Worm (Caenorhabditis elegans) whole organism, L1 larva: ENCODE data around the gene C36E6.8.

ENCODE experiments used
- C16A3.4 ChIP-seq: fragments of 150-350 bp; optimal IDR thresholded peaks from 2 replicates; lab custom pipeline; 2014; ENCODE audit warnings: missing biosample characterization, missing genetic modification characterization
- F16B12.6 ChIP-seq: fragments of 150-350 bp; optimal IDR thresholded peaks from 2 replicates; lab custom pipeline; 2014; ENCODE audit warnings: missing biosample characterization, missing genetic modification characterization
- aha-1 ChIP-seq: fragments of 150-350 bp; optimal IDR thresholded peaks from 2 replicates; lab custom pipeline; 2014; ENCODE audit warnings: missing biosample characterization, missing genetic modification characterization
- alr-1 ChIP-seq: fragments of 200-800 bp; sonication (Bioruptor generic); optimal IDR thresholded peaks from 2 replicates; lab custom pipeline; 2018; ENCODE audit warnings: borderline replicate concordance, mild to moderate bottlenecking, missing genetic modification characterization, missing compliant biosample characterization
- aly-2 ChIP-seq: fragments of 150-350 bp; optimal IDR thresholded peaks from 2 replicates; lab custom pipeline; 2014; ENCODE audit warnings: missing biosample characterization, missing genetic modification characterization
- ama-1 ChIP-seq: fragments of 150-350 bp; optimal IDR thresholded peaks from 2 replicates; lab custom pipeline; 2014
- ceh-63 ChIP-seq: fragments of 200-800 bp; sonication (Bioruptor generic); optimal IDR thresholded peaks from 2 replicates; lab custom pipeline; 2018; ENCODE audit warnings: mild to moderate bottlenecking, missing genetic modification characterization, missing compliant biosample characterization
- ceh-8 ChIP-seq: fragments of 200-800 bp; sonication (Bioruptor generic); optimal IDR thresholded peaks from 2 replicates; lab custom pipeline; 2018; ENCODE audit warnings: mild to moderate bottlenecking, missing genetic modification characterization, moderate library complexity, missing compliant biosample characterization
- ceh-82 ChIP-seq, 3 experiments: fragments of 150-350 bp in 1 of 3; sonication (generic microtip) in 2 of 3; optimal IDR thresholded peaks; 2 replicates each; lab custom pipeline; 2014 to 2017; ENCODE audit warnings: missing biosample characterization in 3 of 3, missing genetic modification characterization in 3 of 3
- ces-1 ChIP-seq: fragments of 150-350 bp; optimal IDR thresholded peaks from 2 replicates; lab custom pipeline; 2014; ENCODE audit warnings: missing biosample characterization, missing genetic modification reagents, missing genetic modification characterization
- dpl-1 ChIP-seq, 3 experiments: fragments of 150-350 bp in 2 of 3; sonication (generic microtip) in 1 of 3; optimal IDR thresholded peaks; 2 replicates each; lab custom pipeline; 2014 to 2017; ENCODE audit warnings: missing biosample characterization in 3 of 3, missing genetic modification characterization in 3 of 3, missing genetic modification reagents in 3 of 3
- efl-1 ChIP-seq, 4 experiments: fragments of 150-350 bp; optimal IDR thresholded peaks in 3 of 4; peaks in 1 of 4; 1 replicate in 1 of 4; 2 replicates in 3 of 4; lab custom pipeline; 2014; ENCODE audit warnings: missing biosample characterization in 2 of 4, missing genetic modification characterization in 2 of 4, missing genetic modification reagents in 2 of 4
- efl-3 ChIP-seq: fragments of 200-800 bp; sonication (Bioruptor generic); optimal IDR thresholded peaks from 2 replicates; lab custom pipeline; 2018; ENCODE audit warnings: mild to moderate bottlenecking, missing genetic modification characterization, missing compliant biosample characterization
- elt-3 ChIP-seq, 6 experiments: fragments of 150-350 bp in 1 of 6; sonication (generic microtip); optimal IDR thresholded peaks; 2 replicates each; lab custom pipeline; 2017 to 2018; ENCODE audit warnings: missing biosample characterization in 6 of 6, missing genetic modification characterization in 6 of 6, inconsistent platforms in 1 of 6
- fkh-10 ChIP-seq: sonication (generic microtip); optimal IDR thresholded peaks from 2 replicates; lab custom pipeline; 2017; ENCODE audit warnings: missing biosample characterization, missing genetic modification reagents, missing genetic modification characterization
- fkh-8 ChIP-seq: sonication (generic microtip); optimal IDR thresholded peaks from 2 replicates; lab custom pipeline; 2016; ENCODE audit warnings: mild to moderate bottlenecking, missing genetic modification characterization, missing compliant biosample characterization
- grh-1 ChIP-seq: fragments of 200-800 bp; sonication (Bioruptor generic); IDR thresholded peaks from 2 replicates; pipeline ENCODE4 v1.3.6; 2022; ENCODE audit warnings: missing genetic modification reagents, missing genetic modification characterization, missing compliant biosample characterization
- hlh-17 ChIP-seq: fragments of 200-800 bp; sonication (Bioruptor generic); optimal IDR thresholded peaks from 2 replicates; lab custom pipeline; 2018; ENCODE audit warnings: missing genetic modification characterization, mild to moderate bottlenecking, missing compliant biosample characterization, moderate library complexity, borderline replicate concordance
- hpl-2 ChIP-seq: fragments of 150-350 bp; optimal IDR thresholded peaks from 2 replicates; lab custom pipeline; 2014; ENCODE audit warnings: missing biosample characterization, missing genetic modification reagents, missing genetic modification characterization
- isw-1 ChIP-seq: fragments of 200-800 bp; sonication (Bioruptor generic); IDR thresholded peaks from 2 replicates; pipeline ENCODE4 v1.3.6; 2022; ENCODE audit warnings: missing genetic modification characterization, missing compliant biosample characterization
- jun-1 ChIP-seq: fragments of 150-350 bp; optimal IDR thresholded peaks from 2 replicates; lab custom pipeline; 2014; ENCODE audit warnings: missing biosample characterization, missing genetic modification reagents, missing genetic modification characterization
- lin-13 ChIP-seq: fragments of 150-350 bp; optimal IDR thresholded peaks from 2 replicates; lab custom pipeline; 2014; ENCODE audit warnings: missing biosample characterization, missing genetic modification reagents, missing genetic modification characterization
- lin-35 ChIP-seq, 2 experiments: fragments of 150-350 bp; optimal IDR thresholded peaks; 2 replicates each; lab custom pipeline; 2014; ENCODE audit warnings: missing biosample characterization in 2 of 2, missing genetic modification characterization in 2 of 2, missing genetic modification reagents in 2 of 2
- lin-39 ChIP-seq: fragments of 150-350 bp; optimal IDR thresholded peaks from 2 replicates; lab custom pipeline; 2014; ENCODE audit warnings: missing biosample characterization, missing genetic modification reagents, missing genetic modification characterization
- lsy-2 ChIP-seq, 2 experiments: fragments of 150-350 bp; optimal IDR thresholded peaks; 2 replicates each; lab custom pipeline; 2014; ENCODE audit warnings: missing biosample characterization in 2 of 2, missing genetic modification characterization in 2 of 2
- mab-9 ChIP-seq: fragments of 200-800 bp; sonication (Bioruptor generic); IDR thresholded peaks from 2 replicates; pipeline ENCODE4 v1.3.6; 2022; ENCODE audit warnings: missing genetic modification reagents, missing genetic modification characterization, missing compliant biosample characterization
- mdl-1 ChIP-seq, 2 experiments: fragments of 150-350 bp; optimal IDR thresholded peaks; 2 replicates each; lab custom pipeline; 2014 to 2017; ENCODE audit warnings: missing biosample characterization in 2 of 2, missing genetic modification characterization in 2 of 2, inconsistent platforms in 1 of 2
- mef-2 ChIP-seq: fragments of 150-350 bp; optimal IDR thresholded peaks from 2 replicates; lab custom pipeline; 2014; ENCODE audit warnings: missing biosample characterization, missing genetic modification characterization
- mep-1 ChIP-seq: fragments of 150-350 bp; optimal IDR thresholded peaks from 2 replicates; lab custom pipeline; 2014; ENCODE audit warnings: missing biosample characterization, missing genetic modification characterization
- nhr-12 ChIP-seq: sonication (generic microtip); optimal IDR thresholded peaks from 2 replicates; lab custom pipeline; 2017; ENCODE audit warnings: missing biosample characterization, missing genetic modification characterization
- nhr-19 ChIP-seq: fragments of 200-800 bp; sonication (Bioruptor generic); conservative IDR thresholded peaks from 2 replicates; pipeline ENCODE4 v1.3.6; 2022; ENCODE audit warnings: missing genetic modification characterization, missing compliant biosample characterization
- nhr-20 ChIP-seq: sonication (generic microtip); optimal IDR thresholded peaks from 2 replicates; lab custom pipeline; 2016; ENCODE audit warnings: mild to moderate bottlenecking, missing genetic modification characterization, missing compliant biosample characterization
- nhr-47 ChIP-seq: sonication (generic microtip); optimal IDR thresholded peaks from 2 replicates; lab custom pipeline; 2016; ENCODE audit warnings: mild to moderate bottlenecking, missing genetic modification characterization, moderate library complexity, missing compliant biosample characterization
- nhr-76 ChIP-seq: sonication (generic microtip); optimal IDR thresholded peaks from 2 replicates; lab custom pipeline; 2017; ENCODE audit warnings: missing biosample characterization, missing genetic modification characterization
- nhr-84 ChIP-seq: sonication (generic microtip); optimal IDR thresholded peaks from 2 replicates; lab custom pipeline; 2017; ENCODE audit warnings: missing biosample characterization, missing genetic modification characterization
- nhr-85 ChIP-seq: sonication (generic microtip); peaks from one replicate; lab custom pipeline; 2016; ENCODE audit warnings: missing genetic modification characterization, inconsistent platforms, missing compliant biosample characterization
- nhr-90 ChIP-seq: sonication (generic microtip); optimal IDR thresholded peaks from 2 replicates; lab custom pipeline; 2016; ENCODE audit warnings: mild to moderate bottlenecking, missing genetic modification characterization, missing compliant biosample characterization; ENCODE audit not compliant: poor library complexity
- pag-3 ChIP-seq: sonication (generic microtip); optimal IDR thresholded peaks from 2 replicates; lab custom pipeline; 2017; ENCODE audit warnings: missing genetic modification characterization, mild to moderate bottlenecking, missing compliant biosample characterization, antibody characterized with exemption, borderline replicate concordance; ENCODE audit not compliant: insufficient read depth
- snpc-4 ChIP-seq: fragments of 150-350 bp; optimal IDR thresholded peaks from 2 replicates; lab custom pipeline; 2014; ENCODE audit warnings: missing biosample characterization, missing genetic modification characterization
- sox-4 ChIP-seq: sonication (generic microtip); optimal IDR thresholded peaks from 2 replicates; lab custom pipeline; 2016; ENCODE audit warnings: missing genetic modification characterization, missing compliant biosample characterization
- sptf-1 ChIP-seq: fragments of 150-350 bp; optimal IDR thresholded peaks from 2 replicates; lab custom pipeline; 2014; ENCODE audit warnings: missing biosample characterization, missing genetic modification characterization
- swsn-7 ChIP-seq: sonication (generic microtip); optimal IDR thresholded peaks from 2 replicates; lab custom pipeline; 2016; ENCODE audit warnings: missing genetic modification characterization, missing compliant biosample characterization
- tbx-2 ChIP-seq: sonication (generic microtip); optimal IDR thresholded peaks from 2 replicates; lab custom pipeline; 2016; ENCODE audit warnings: missing genetic modification characterization, missing compliant biosample characterization
- unc-30 ChIP-seq: sonication (generic microtip); optimal IDR thresholded peaks from 2 replicates; lab custom pipeline; 2017; ENCODE audit warnings: missing biosample characterization, missing genetic modification characterization
- unc-86 ChIP-seq: sonication (generic microtip); optimal IDR thresholded peaks from 2 replicates; lab custom pipeline; 2016; ENCODE audit warnings: missing genetic modification characterization, missing compliant biosample characterization
- vab-15 ChIP-seq: sonication (generic microtip); optimal IDR thresholded peaks from 2 replicates; lab custom pipeline; 2017; ENCODE audit warnings: missing genotype, mild to moderate bottlenecking, missing genetic modification characterization, missing compliant biosample characterization
- xbp-1 ChIP-seq: sonication (generic microtip); optimal IDR thresholded peaks from 2 replicates; lab custom pipeline; 2016; ENCODE audit warnings: missing genetic modification characterization, missing compliant biosample characterization
- zip-4 ChIP-seq: fragments of 200-800 bp; sonication (Bioruptor generic); optimal IDR thresholded peaks from 2 replicates; lab custom pipeline; 2018; ENCODE audit warnings: mild to moderate bottlenecking, missing genetic modification characterization, moderate library complexity, missing compliant biosample characterization
- ztf-11 ChIP-seq, 2 experiments: sonication (generic microtip); optimal IDR thresholded peaks; 2 replicates each; lab custom pipeline; 2016 to 2017; ENCODE audit warnings: missing genetic modification characterization in 2 of 2, missing biosample characterization in 1 of 2, missing compliant biosample characterization in 1 of 2
- ztf-4 ChIP-seq: fragments of 150-350 bp; optimal IDR thresholded peaks from 2 replicates; lab custom pipeline; 2014; ENCODE audit warnings: missing biosample characterization, missing genetic modification characterization

C36E6.8 gene

ce11 chrX:17442539-17442938, 4.1 kb downstream of the C36E6.8 start:
- TF ChIP-seq mab-9 (GFP tag; lab: Robert Waterston, UW): 0 out of 2 replicates have a peak, but pooled peaks have one; percentile 34
- TF ChIP-seq grh-1 (GFP tag; lab: Robert Waterston, UW): peak; percentile 45; the same call in 1 of the 2 replicates

ce11 chrX:17451410-17451809, 12.9 kb downstream of the C36E6.8 start, which contains the start of gene C36E6.2:
Gene C36E6.2 (plus strand): TSS chrX:17451670.
- peak; percentile 98 for TF ChIP-seq F16B12.6
- peak; percentile 61 to 70 for TF ChIP-seq efl-1 (optimal IDR thresholded peaks at IDR 0.05; lab: Kevin White, UChicago)
- peak; percentile 52 to 92 for TF ChIP-seq efl-1 (GFP tag; optimal IDR thresholded peaks at IDR 0.05 in 1 of 2; lab: Kevin White, UChicago)
- peak; percentile 82 for TF ChIP-seq nhr-47 (tag; lab: Kevin White, UChicago)
- peak; percentile 29 for TF ChIP-seq lin-39
- TF ChIP-seq ceh-82 (tag; optimal IDR thresholded peaks at IDR 0.05; lab: Kevin White, UChicago): peak; percentile 72 to 75 (median 74)
- TF ChIP-seq C16A3.4 (tag; lab: Kevin White, UChicago): peak; percentile 73
- peak; percentile 97 for TF ChIP-seq mep-1 (tag; lab: Kevin White, UChicago)
- TF ChIP-seq elt-3 (tag; optimal IDR thresholded peaks at IDR 0.05; lab: Kevin White, UChicago): peak in 2 of 6 experiments; percentile 48 to 78
- TF ChIP-seq ztf-11 (tag; optimal IDR thresholded peaks at IDR 0.05; lab: Kevin White, UChicago): peak in 1 of 2 experiments; percentile 15
- TF ChIP-seq fkh-10 (GFP tag; lab: Kevin White, UChicago): peak; percentile 30
- TF ChIP-seq swsn-7 (tag; lab: Kevin White, UChicago): peak; percentile 79
- TF ChIP-seq zip-4 (GFP tag; lab: Kevin White, UChicago): no peak
- TF ChIP-seq nhr-90 (tag; lab: Kevin White, UChicago): peak; percentile 70
- no peak for TF ChIP-seq unc-30 (tag; lab: Kevin White, UChicago)
- peak; percentile 40 for TF ChIP-seq snpc-4 (tag; lab: Kevin White, UChicago)
- TF ChIP-seq ces-1 (GFP tag; lab: Kevin White, UChicago): no peak
- TF ChIP-seq mab-9 (GFP tag; lab: Robert Waterston, UW): no peak
- TF ChIP-seq jun-1 (tag; lab: Kevin White, UChicago): peak; percentile 20
- TF ChIP-seq nhr-20 (tag; lab: Kevin White, UChicago): peak; percentile 85
- no peak for TF ChIP-seq mef-2 (tag; lab: Kevin White, UChicago)
- peak; percentile 28 for TF ChIP-seq isw-1 (GFP tag; lab: Robert Waterston, UW)
- peak; percentile 97 for TF ChIP-seq xbp-1 (tag; lab: Kevin White, UChicago)
- peak; percentile 56 for TF ChIP-seq vab-15 (tag; lab: Kevin White, UChicago)
- no peak for TF ChIP-seq alr-1 (tag; lab: Kevin White, UChicago)
- no peak for TF ChIP-seq nhr-12 (tag; lab: Kevin White, UChicago)
- peak; percentile 75 for TF ChIP-seq nhr-19 (GFP tag; lab: Robert Waterston, UW)
- TF ChIP-seq nhr-76 (tag; lab: Kevin White, UChicago): no peak
- peak; percentile 72 to 76 for TF ChIP-seq lsy-2 (tag; optimal IDR thresholded peaks at IDR 0.05; lab: Kevin White, UChicago)
- peak; percentile 93 to 100 for TF ChIP-seq mdl-1 (tag; optimal IDR thresholded peaks at IDR 0.05; lab: Kevin White, UChicago)
- TF ChIP-seq aha-1 (tag; lab: Kevin White, UChicago): no peak
- TF ChIP-seq ama-1 (lab: Kevin White, UChicago): no peak
- TF ChIP-seq sox-4 (tag; lab: Kevin White, UChicago): no peak
- TF ChIP-seq unc-86: peak; percentile 73
- TF ChIP-seq fkh-8 (tag; lab: Kevin White, UChicago): peak; percentile 78
- TF ChIP-seq tbx-2 (tag; lab: Kevin White, UChicago): peak; percentile 77
- peak; percentile 30 for TF ChIP-seq ceh-8 (GFP tag; lab: Kevin White, UChicago)
- TF ChIP-seq ztf-4: peak; percentile 75
- TF ChIP-seq efl-3 (GFP tag; lab: Kevin White, UChicago): no peak
- no peak for TF ChIP-seq hpl-2 (GFP tag; lab: Kevin White, UChicago)
- TF ChIP-seq pag-3 (tag; lab: Kevin White, UChicago): peak; percentile 96
- TF ChIP-seq lin-13 (GFP tag; lab: Kevin White, UChicago): peak; percentile 54
- no peak for TF ChIP-seq ceh-63 (GFP tag; lab: Kevin White, UChicago)
- TF ChIP-seq nhr-84 (tag; lab: Kevin White, UChicago): no peak
- no peak for TF ChIP-seq aly-2 (tag; lab: Kevin White, UChicago)
- TF ChIP-seq hlh-17 (GFP tag; lab: Kevin White, UChicago): no peak
- no peak for TF ChIP-seq sptf-1
- TF ChIP-seq dpl-1 (GFP tag; optimal IDR thresholded peaks at IDR 0.05; lab: Kevin White, UChicago): peak in 2 of 3 experiments; percentile 59 to 64
- TF ChIP-seq nhr-85: peak; percentile 83
- peak; percentile 55 to 84 for TF ChIP-seq lin-35 (GFP tag; optimal IDR thresholded peaks at IDR 0.05; lab: Kevin White, UChicago)
